Fruit fly (Drosophila melanogaster) whole organism, embryonic: ENCODE data around the gene tbc.
A peak's percentile ranks its signal among the peaks of the same experiment; 100 is the strongest.

ENCODE experiments used
- Awh ChIP-seq: fragments of 200-800 bp; sonication (Bioruptor generic); IDR thresholded peaks from 2 replicates; pipeline ENCODE4, ENCODE4 v1.3.6; 2022; ENCODE audit warnings: missing biosample characterization, missing genetic modification characterization
- CG10147 ChIP-seq: fragments of 200-800 bp; sonication (Bioruptor generic); optimal IDR thresholded peaks from 2 replicates; lab custom pipeline; 2019; ENCODE audit warnings: missing biosample characterization, mild to moderate bottlenecking, missing genetic modification characterization, moderate library complexity
- CG13287 ChIP-seq: fragments of 200-800 bp; sonication (Bioruptor generic); IDR thresholded peaks from 2 replicates; pipeline ENCODE4 v1.3.6; 2022; ENCODE audit warnings: missing biosample characterization, missing genetic modification characterization; ENCODE audit not compliant: partially characterized antibody
- CG14710 ChIP-seq: fragments of 200-800 bp; sonication (Bioruptor generic); optimal IDR thresholded peaks from 3 replicates; lab custom pipeline; 2019; ENCODE audit warnings: missing biosample characterization, mild to moderate bottlenecking, missing genetic modification characterization, moderate library complexity
- CG1529 ChIP-seq: fragments of 200-800 bp; sonication (Bioruptor generic); optimal IDR thresholded peaks from 3 replicates; lab custom pipeline; 2018; ENCODE audit warnings: missing biosample characterization, missing genetic modification characterization
- CG15696 ChIP-seq: fragments of 200-800 bp; sonication (Bioruptor generic); optimal IDR thresholded peaks from 2 replicates; lab custom pipeline; 2019; ENCODE audit warnings: missing biosample characterization, mild to moderate bottlenecking, missing genetic modification characterization, moderate library complexity
- CG1603 ChIP-seq: fragments of 200-800 bp; sonication (Bioruptor generic); optimal IDR thresholded peaks from 2 replicates; lab custom pipeline; 2019; ENCODE audit warnings: missing biosample characterization, mild to moderate bottlenecking, missing genetic modification characterization, moderate library complexity
- CG17328 ChIP-seq: fragments of 200-800 bp; sonication (Bioruptor generic); IDR thresholded peaks from 2 replicates; pipeline ENCODE4 v1.3.6; 2022; ENCODE audit warnings: missing biosample characterization, missing genetic modification characterization
- CG17385 ChIP-seq: fragments of 200-800 bp; sonication (Bioruptor generic); optimal IDR thresholded peaks from 3 replicates; lab custom pipeline; 2018; ENCODE audit warnings: missing biosample characterization, mild to moderate bottlenecking, missing genetic modification characterization
- CG17568 ChIP-seq: fragments of 200-800 bp; sonication (Bioruptor generic); optimal IDR thresholded peaks from 2 replicates; lab custom pipeline; 2018; ENCODE audit warnings: missing biosample characterization, mild to moderate bottlenecking, missing genetic modification characterization, moderate library complexity
- CG17612 ChIP-seq: fragments of 200-800 bp; sonication (Bioruptor generic); IDR thresholded peaks from 2 replicates; pipeline ENCODE4 v1.3.6; 2022; ENCODE audit warnings: missing biosample characterization, missing genetic modification characterization
- CG30403 ChIP-seq: fragments of 200-800 bp; sonication (Bioruptor generic); optimal IDR thresholded peaks from 3 replicates; lab custom pipeline; 2016; ENCODE audit warnings: missing biosample characterization, missing genetic modification characterization
- CG32532 ChIP-seq: fragments of 200-800 bp; sonication (Bioruptor generic); IDR thresholded peaks from 2 replicates; pipeline ENCODE4 v1.3.6; 2022; ENCODE audit warnings: missing biosample characterization, missing genetic modification characterization
- CG3281 ChIP-seq: fragments of 200-800 bp; sonication (Bioruptor generic); optimal IDR thresholded peaks from 3 replicates; lab custom pipeline; 2017; ENCODE audit warnings: missing biosample characterization, mild to moderate bottlenecking, missing genetic modification characterization
- CG34422 ChIP-seq: fragments of 200-800 bp; sonication (Bioruptor generic); IDR thresholded peaks from 3 replicates; pipeline ENCODE4 v1.3.6; 2022; ENCODE audit warnings: missing biosample characterization, missing genetic modification characterization
- CG6272 ChIP-seq: fragments of 200-800 bp; sonication (Bioruptor generic); IDR thresholded peaks from 2 replicates; pipeline ENCODE4 v1.3.6; 2022; ENCODE audit warnings: missing biosample characterization, missing genetic modification characterization
- CG7556 ChIP-seq: fragments of 200-800 bp; sonication (Bioruptor generic); optimal IDR thresholded peaks from 2 replicates; lab custom pipeline; 2017; ENCODE audit warnings: missing biosample characterization, mild to moderate bottlenecking, missing genetic modification characterization
- CG7839 ChIP-seq: fragments of 200-800 bp; sonication (Bioruptor generic); optimal IDR thresholded peaks from 3 replicates; lab custom pipeline; 2018; ENCODE audit warnings: missing biosample characterization, mild to moderate bottlenecking, missing genetic modification characterization, moderate library complexity
- CG7928 ChIP-seq: fragments of 200-800 bp; sonication (Bioruptor generic); optimal IDR thresholded peaks from 2 replicates; lab custom pipeline; 2017; ENCODE audit warnings: missing biosample characterization, mild to moderate bottlenecking, missing genetic modification characterization
- CG8281 ChIP-seq: fragments of 200-800 bp; sonication (Bioruptor generic); optimal IDR thresholded peaks from 2 replicates; lab custom pipeline; 2018; ENCODE audit warnings: missing biosample characterization, mild to moderate bottlenecking, missing genetic modification characterization, moderate library complexity
- CG8290 ChIP-seq, 3 experiments: fragments of 200-800 bp; sonication (Bioruptor generic); optimal IDR thresholded peaks; 2 replicates each; lab custom pipeline; 2016 to 2019; ENCODE audit warnings: missing biosample characterization in 3 of 3, missing genetic modification characterization in 3 of 3, mild to moderate bottlenecking in 2 of 3, moderate library complexity in 1 of 3
- Dip3 ChIP-seq: fragments of 200-800 bp; sonication (Bioruptor generic); optimal IDR thresholded peaks from 3 replicates; lab custom pipeline; 2016; ENCODE audit warnings: missing biosample characterization, missing genetic modification characterization
- Doc2 ChIP-seq: fragments of 200-800 bp; sonication (Bioruptor generic); IDR thresholded peaks from 2 replicates; pipeline ENCODE4 v1.3.6; 2022; ENCODE audit warnings: missing biosample characterization, missing genetic modification characterization
- Dref ChIP-seq: fragments of 200-800 bp; sonication (Bioruptor generic); IDR thresholded peaks from 2 replicates; pipeline ENCODE4 v1.3.6; 2022; ENCODE audit warnings: missing biosample characterization, missing genetic modification characterization
- Ets65A ChIP-seq: fragments of 200-800 bp; sonication (Bioruptor generic); peaks from one replicate; lab custom pipeline; 2016; ENCODE audit warnings: missing biosample characterization, missing genetic modification characterization
- HLHmδ ChIP-seq: fragments of 200-800 bp; sonication (Bioruptor generic); optimal IDR thresholded peaks from 2 replicates; lab custom pipeline; 2018; ENCODE audit warnings: missing biosample characterization, mild to moderate bottlenecking, missing genetic modification characterization, moderate library complexity
- Hr51 ChIP-seq, 2 experiments: fragments of 200-800 bp; sonication (Bioruptor generic); optimal IDR thresholded peaks; 2 replicates in 1 of 2; 3 replicates in 1 of 2; lab custom pipeline; 2016 to 2018; ENCODE audit warnings: missing biosample characterization in 2 of 2, missing genetic modification characterization in 2 of 2, mild to moderate bottlenecking in 1 of 2, moderate library complexity in 1 of 2
- Med ChIP-seq: fragments of 200-800 bp; sonication (Bioruptor generic); peaks from one replicate; lab custom pipeline; 2016; ENCODE audit warnings: missing biosample characterization, missing genetic modification characterization, mild to moderate bottlenecking, inconsistent platforms, moderate library complexity
- Mes4 ChIP-seq: fragments of 200-800 bp; sonication (Bioruptor generic); optimal IDR thresholded peaks from 2 replicates; lab custom pipeline; 2016; ENCODE audit warnings: missing biosample characterization, missing genetic modification characterization
- NC2β ChIP-seq: fragments of 200-800 bp; sonication (Bioruptor generic); optimal IDR thresholded peaks from 2 replicates; lab custom pipeline; 2016; ENCODE audit warnings: missing biosample characterization, missing genetic modification characterization
- Usf ChIP-seq: fragments of 200-800 bp; sonication (Bioruptor generic); optimal IDR thresholded peaks from 2 replicates; lab custom pipeline; 2017; ENCODE audit warnings: missing genotype, missing biosample characterization, missing genetic modification characterization
- bbx ChIP-seq: fragments of 200-800 bp; sonication (Bioruptor generic); IDR thresholded peaks from 2 replicates; pipeline ENCODE4 v1.3.6; 2022; ENCODE audit warnings: missing biosample characterization, missing genetic modification characterization; ENCODE audit not compliant: partially characterized antibody
- bcd ChIP-seq: fragments of 200-800 bp; sonication (Bioruptor generic); optimal IDR thresholded peaks from 2 replicates; lab custom pipeline; 2017; ENCODE audit warnings: missing biosample characterization, mild to moderate bottlenecking, missing genetic modification characterization
- btn ChIP-seq: fragments of 200-800 bp; sonication (Bioruptor generic); optimal IDR thresholded peaks from 2 replicates; lab custom pipeline; 2016; ENCODE audit warnings: missing biosample characterization, missing genetic modification characterization
- chinmo ChIP-seq: fragments of 200-800 bp; sonication (Bioruptor generic); IDR thresholded peaks from 4 replicates; pipeline ENCODE4 v1.3.6; 2022; ENCODE audit warnings: missing biosample characterization, missing genetic modification characterization; ENCODE audit not compliant: partially characterized antibody
- corto ChIP-seq: fragments of 200-800 bp; sonication (Bioruptor generic); optimal IDR thresholded peaks from 2 replicates; lab custom pipeline; 2016; ENCODE audit warnings: missing biosample characterization, mild to moderate bottlenecking, missing genetic modification characterization, moderate library complexity
- ewg ChIP-seq: fragments of 200-800 bp; sonication (Bioruptor generic); optimal IDR thresholded peaks from 3 replicates; lab custom pipeline; 2017; ENCODE audit warnings: mild to moderate bottlenecking, missing biosample characterization, missing genetic modification reagents, missing genetic modification characterization
- gem ChIP-seq: fragments of 200-800 bp; sonication (Bioruptor generic); optimal IDR thresholded peaks from 2 replicates; lab custom pipeline; 2019; ENCODE audit warnings: missing biosample characterization, mild to moderate bottlenecking, missing genetic modification characterization, moderate library complexity
- klu ChIP-seq: fragments of 200-800 bp; sonication (Bioruptor generic); IDR thresholded peaks from 2 replicates; pipeline ENCODE4 v1.3.6; 2022; ENCODE audit warnings: missing biosample characterization, missing genetic modification characterization
- lmd ChIP-seq: fragments of 200-800 bp; sonication (Bioruptor generic); IDR thresholded peaks from 2 replicates; pipeline ENCODE4 v1.3.6; 2022; ENCODE audit warnings: missing biosample characterization, missing genetic modification characterization
- ranshi ChIP-seq: fragments of 200-800 bp; sonication (Bioruptor generic); IDR thresholded peaks from 2 replicates; pipeline ENCODE4 v1.3.6; 2022; ENCODE audit warnings: missing biosample characterization, missing genetic modification characterization
- salm ChIP-seq: fragments of 200-800 bp; sonication (Bioruptor generic); optimal IDR thresholded peaks from 2 replicates; lab custom pipeline; 2018; ENCODE audit warnings: missing biosample characterization, mild to moderate bottlenecking, missing genetic modification characterization
- sc ChIP-seq, 3 experiments: fragments of >200 bp in 2 of 3; fragments of 200-800 bp in 1 of 3; sonication (Bioruptor generic) in 1 of 3; optimal IDR thresholded peaks; 2 replicates in 2 of 3; 3 replicates in 1 of 3; lab custom pipeline; 2017; ENCODE audit warnings: mild to moderate bottlenecking in 1 of 3, missing biosample characterization in 1 of 3, missing genetic modification characterization in 1 of 3, missing genetic modification reagents in 1 of 3
- sd ChIP-seq: fragments of 200-800 bp; sonication (Bioruptor generic); optimal IDR thresholded peaks from 3 replicates; lab custom pipeline; 2018; ENCODE audit warnings: missing biosample characterization, mild to moderate bottlenecking, missing genetic modification characterization, moderate library complexity
- tgo ChIP-seq: fragments of 200-800 bp; sonication (Bioruptor generic); IDR thresholded peaks from 3 replicates; pipeline ENCODE4 v1.3.6; 2022; ENCODE audit warnings: missing biosample characterization, missing genetic modification characterization
- trem ChIP-seq: fragments of 200-800 bp; optimal IDR thresholded peaks from 3 replicates; lab custom pipeline; 2019; ENCODE audit warnings: missing biosample characterization, mild to moderate bottlenecking, missing genetic modification characterization, moderate library complexity
- zen2 ChIP-seq: fragments of 200-800 bp; sonication (Bioruptor generic); IDR thresholded peaks from 3 replicates; pipeline ENCODE4 v1.3.6; 2022; ENCODE audit warnings: missing biosample characterization, missing genetic modification characterization; ENCODE audit not compliant: partially characterized antibody

The tbc gene

dm6 chrX:20433345-20434332, 15.5 kb upstream of the tbc start, which contains the start of gene CG1695 (continued):
- TF ChIP-seq CG32532, result peak; percentile 31; the same call in 1 of the 2 replicates
- no peak for TF ChIP-seq ewg
- TF ChIP-seq chinmo (GFP tag; lab: Robert Waterston, UW), result no peak
- peak; percentile 20 for TF ChIP-seq CG14710 (tag; lab: Kevin White, UChicago)
- TF ChIP-seq CG6272 (GFP tag; lab: Robert Waterston, UW), result no peak
- peak; percentile 41 for TF ChIP-seq gem (tag; lab: Kevin White, UChicago)
- no peak for TF ChIP-seq salm (tag; lab: Kevin White, UChicago)
- TF ChIP-seq Hr51 (GFP tag; optimal IDR thresholded peaks at IDR 0.05; lab: Kevin White, UChicago), result peak in 1 of 2 experiments; percentile 39
- TF ChIP-seq ranshi (GFP tag; lab: Robert Waterston, UW), result no peak
- TF ChIP-seq Usf (GFP tag; lab: Kevin White, UChicago), result no peak
- no peak for TF ChIP-seq CG10147 (GFP tag; lab: Kevin White, UChicago)
- peak; percentile 24 for TF ChIP-seq CG3281 (GFP tag; lab: Kevin White, UChicago)
- peak; percentile 51 for TF ChIP-seq CG7556
- TF ChIP-seq btn (GFP tag; lab: Kevin White, UChicago), result no peak
- no peak for TF ChIP-seq Ets65A (GFP tag; lab: Kevin White, UChicago)
- TF ChIP-seq CG8281 (tag; lab: Kevin White, UChicago), result no peak
- TF ChIP-seq CG30403, result peak; percentile 53
- TF ChIP-seq trem, result no peak
- no peak for TF ChIP-seq Doc2
- TF ChIP-seq CG17328 (GFP tag; lab: Robert Waterston, UW), result no peak
- peak; percentile 81 for TF ChIP-seq Med (GFP tag; lab: Kevin White, UChicago)
- no peak for TF ChIP-seq CG7928 (GFP tag; lab: Kevin White, UChicago)
- TF ChIP-seq CG17385 (GFP tag; lab: Kevin White, UChicago), result peak; percentile 8
- TF ChIP-seq HLHmδ (GFP tag; lab: Kevin White, UChicago), result no peak
- TF ChIP-seq CG34422, result no peak
- peak; percentile 16 for TF ChIP-seq bcd
- TF ChIP-seq CG15696 (tag; lab: Kevin White, UChicago), result no peak
- TF ChIP-seq Awh (GFP tag; lab: Robert Waterston, UW), result no peak
- TF ChIP-seq CG17612, result no peak
- TF ChIP-seq CG1603 (tag; lab: Kevin White, UChicago), result no peak
- no peak for TF ChIP-seq Dip3 (GFP tag; lab: Kevin White, UChicago)
- TF ChIP-seq NC2β (GFP tag; lab: Kevin White, UChicago), result no peak
- 0 out of 3 replicates have a peak, but pooled peaks have one; percentile 17 for TF ChIP-seq tgo
- peak; percentile 57 for TF ChIP-seq CG13287
- peak; percentile 31; the same call in 1 of the 2 replicates for TF ChIP-seq lmd (GFP tag; lab: Robert Waterston, UW)
- no peak for TF ChIP-seq klu (GFP tag; lab: Robert Waterston, UW)
- no peak for TF ChIP-seq CG17568 (GFP tag; lab: Kevin White, UChicago)
- no peak for TF ChIP-seq Mes4 (GFP tag; lab: Kevin White, UChicago)
- TF ChIP-seq CG7839 (tag; lab: Kevin White, UChicago), result peak; percentile 32
- no peak; the same call in 1 of the 2 replicates for TF ChIP-seq bbx (GFP tag; lab: Robert Waterston, UW)
- TF ChIP-seq Dref, result peak; percentile 59
- no peak for TF ChIP-seq corto (GFP tag; lab: Kevin White, UChicago)
- no peak for TF ChIP-seq CG8290 (GFP tag; optimal IDR thresholded peaks at IDR 0.05; lab: Kevin White, UChicago)
- TF ChIP-seq CG8290 (tag; optimal IDR thresholded peaks at IDR 0.05; lab: Kevin White, UChicago), result peak in 1 of 2 experiments; percentile 51
- no peak for TF ChIP-seq CG1529 (GFP tag; lab: Kevin White, UChicago)
- TF ChIP-seq sd, result peak; percentile 84
- TF ChIP-seq sc (optimal IDR thresholded peaks at IDR 0.05; lab: Kevin White, UChicago), result no peak
- TF ChIP-seq sc (GFP tag; optimal IDR thresholded peaks at IDR 0.05; lab: Kevin White, UChicago), result no peak
- TF ChIP-seq zen2 (GFP tag; lab: Robert Waterston, UW), result no peak; the same call in 2 of the 3 replicates
